Worm (Caenorhabditis elegans) whole organism, L4 larva: ENCODE results near the gene B0284.3.

ENCODE experiments used
- F26F4.8 ChIP-seq: fragments of 200-800 bp; sonication (Bioruptor generic); conservative IDR thresholded peaks from 2 replicates; pipeline ENCODE4 v1.3.6; 2022; ENCODE audit warnings: missing genetic modification characterization, missing compliant biosample characterization
- F44E2.7 ChIP-seq: fragments of 200-800 bp; sonication (Bioruptor generic); IDR thresholded peaks from 2 replicates; pipeline ENCODE4 v2.1.2; 2022; ENCODE audit warnings: missing genetic modification characterization, missing compliant biosample characterization
- F49E8.2 ChIP-seq: sonication (generic microtip); optimal IDR thresholded peaks from 2 replicates; lab custom pipeline; 2016; ENCODE audit warnings: missing compliant biosample characterization, mild to moderate bottlenecking, missing genetic modification characterization, borderline replicate concordance
- R02D3.7 ChIP-seq: fragments of 150-350 bp; sonication (generic microtip); optimal IDR thresholded peaks from 3 replicates; lab custom pipeline; 2014; ENCODE audit warnings: missing biosample characterization, missing genetic modification characterization
- Y48G9A.11 ChIP-seq: fragments of 200-800 bp; sonication (Bioruptor generic); IDR thresholded peaks from 2 replicates; pipeline ENCODE4 v1.3.6; 2022; ENCODE audit warnings: missing genetic modification reagents, missing genetic modification characterization, missing compliant biosample characterization
- ZK546.5 ChIP-seq, 2 experiments: sonication (generic microtip); optimal IDR thresholded peaks; 2 replicates each; lab custom pipeline; 2017; ENCODE audit warnings: missing biosample characterization in 2 of 2, missing genetic modification characterization in 2 of 2
- aly-2 ChIP-seq: sonication (generic microtip); optimal IDR thresholded peaks from 2 replicates; lab custom pipeline; 2018; ENCODE audit warnings: missing biosample characterization, missing genetic modification characterization
- ama-1 ChIP-seq: fragments of 150-350 bp; optimal IDR thresholded peaks from 2 replicates; lab custom pipeline; 2014; ENCODE audit warnings: inconsistent platforms, mixed read lengths
- attf-4 ChIP-seq: sonication (generic microtip); optimal IDR thresholded peaks from 3 replicates; lab custom pipeline; 2017; ENCODE audit warnings: missing biosample characterization, missing genetic modification characterization
- ceh-44 ChIP-seq: fragments of 200-800 bp; sonication (Bioruptor generic); IDR thresholded peaks from 2 replicates; pipeline ENCODE4 v1.3.6; 2022; ENCODE audit warnings: missing genetic modification reagents, missing genetic modification characterization, missing compliant biosample characterization
- ceh-62 ChIP-seq: sonication (generic microtip); optimal IDR thresholded peaks from 2 replicates; lab custom pipeline; 2017; ENCODE audit warnings: missing biosample characterization, missing genetic modification characterization
- ceh-82 ChIP-seq: sonication (generic microtip); optimal IDR thresholded peaks from 2 replicates; lab custom pipeline; 2017; ENCODE audit warnings: missing biosample characterization, missing genetic modification characterization
- ctbp-1 ChIP-seq: fragments of 200-800 bp; sonication (Bioruptor generic); IDR thresholded peaks from 2 replicates; pipeline ENCODE4 v1.3.6; 2022; ENCODE audit warnings: missing genetic modification reagents, missing genetic modification characterization, missing compliant biosample characterization
- dmd-9 ChIP-seq: fragments of 200-800 bp; sonication (Bioruptor generic); IDR thresholded peaks from 2 replicates; pipeline ENCODE4 v1.3.6; 2022; ENCODE audit warnings: missing genetic modification reagents, missing genetic modification characterization, missing compliant biosample characterization
- duxl-1 ChIP-seq: sonication (generic microtip); optimal IDR thresholded peaks from 2 replicates; lab custom pipeline; 2016; ENCODE audit warnings: mild to moderate bottlenecking, missing genetic modification characterization, moderate library complexity, missing compliant biosample characterization; ENCODE audit not compliant: poor library complexity
- dve-1 ChIP-seq: sonication (generic microtip); optimal IDR thresholded peaks from 2 replicates; lab custom pipeline; 2017; ENCODE audit warnings: antibody characterized with exemption, mild to moderate bottlenecking, missing genetic modification characterization, missing compliant biosample characterization; ENCODE audit not compliant: insufficient read depth
- egl-43 ChIP-seq: fragments of 200-800 bp; sonication (Bioruptor generic); IDR thresholded peaks from 2 replicates; pipeline ENCODE4 v1.3.6; 2022; ENCODE audit warnings: missing genetic modification reagents, missing genetic modification characterization, missing compliant biosample characterization
- jun-1 ChIP-seq: fragments of 150-350 bp; optimal IDR thresholded peaks from 2 replicates; lab custom pipeline; 2014; ENCODE audit warnings: missing biosample characterization, missing genetic modification reagents, missing genetic modification characterization
- lim-7 ChIP-seq: fragments of 200-800 bp; sonication (Bioruptor generic); IDR thresholded peaks from 2 replicates; pipeline ENCODE4 v1.3.6; 2022; ENCODE audit warnings: missing genetic modification characterization, missing compliant biosample characterization
- lin-13 ChIP-seq: fragments of 150-350 bp; optimal IDR thresholded peaks from 2 replicates; lab custom pipeline; 2014; ENCODE audit warnings: missing biosample characterization, missing genetic modification reagents, missing genetic modification characterization
- lin-15B ChIP-seq: fragments of 150-350 bp; sonication (generic microtip); optimal IDR thresholded peaks from 3 replicates; lab custom pipeline; 2014; ENCODE audit warnings: missing biosample characterization, missing genetic modification characterization
- lin-39 ChIP-seq: fragments of 150-350 bp; optimal IDR thresholded peaks from 2 replicates; lab custom pipeline; 2014; ENCODE audit warnings: missing biosample characterization, missing genetic modification reagents, missing genetic modification characterization
- lir-3 ChIP-seq: sonication (generic microtip); optimal IDR thresholded peaks from 2 replicates; lab custom pipeline; 2016; ENCODE audit warnings: mild to moderate bottlenecking, missing genetic modification characterization, missing compliant biosample characterization
- lsy-2 ChIP-seq, 2 experiments: fragments of 150-350 bp in 1 of 2; sonication (generic microtip) in 1 of 2; optimal IDR thresholded peaks; 2 replicates each; lab custom pipeline; 2014 to 2017; ENCODE audit warnings: missing biosample characterization in 2 of 2, missing genetic modification characterization in 2 of 2
- mdl-1 ChIP-seq, 2 experiments: fragments of 150-350 bp in 1 of 2; sonication (generic microtip) in 1 of 2; optimal IDR thresholded peaks; 2 replicates each; lab custom pipeline; 2014 to 2017; ENCODE audit warnings: missing biosample characterization in 2 of 2, missing genetic modification characterization in 2 of 2
- mdt-29 ChIP-seq: fragments of 200-800 bp; sonication (Bioruptor generic); IDR thresholded peaks from 2 replicates; pipeline ENCODE4 v1.3.6; 2022; ENCODE audit warnings: missing genetic modification reagents, missing genetic modification characterization, missing compliant biosample characterization
- mes-2 ChIP-seq: sonication (generic microtip); optimal IDR thresholded peaks from 2 replicates; lab custom pipeline; 2016; ENCODE audit warnings: missing genotype, mild to moderate bottlenecking, missing genetic modification characterization, missing compliant biosample characterization; ENCODE audit not compliant: poor library complexity, severe bottlenecking
- nhr-11 ChIP-seq: fragments of 150-350 bp; optimal IDR thresholded peaks from 2 replicates; lab custom pipeline; 2014; ENCODE audit warnings: missing biosample characterization, missing genetic modification characterization
- nhr-111 ChIP-seq: fragments of 200-800 bp; sonication (Bioruptor generic); optimal IDR thresholded peaks from 2 replicates; lab custom pipeline; 2018; ENCODE audit warnings: mild to moderate bottlenecking, missing genetic modification characterization, missing compliant biosample characterization
- nhr-41 ChIP-seq: fragments of 200-800 bp; sonication (Bioruptor generic); IDR thresholded peaks from 2 replicates; pipeline ENCODE4 v1.3.6; 2022; ENCODE audit warnings: missing genetic modification reagents, missing genetic modification characterization, missing compliant biosample characterization
- nhr-42 ChIP-seq: fragments of 200-800 bp; sonication (Bioruptor generic); IDR thresholded peaks from 2 replicates; pipeline ENCODE4 v1.3.6; 2022; ENCODE audit warnings: missing genetic modification characterization, missing compliant biosample characterization
- nhr-6 ChIP-seq: fragments of 150-350 bp; optimal IDR thresholded peaks from 2 replicates; lab custom pipeline; 2014; ENCODE audit warnings: missing biosample characterization, missing genetic modification characterization
- nhr-76 ChIP-seq: fragments of 150-350 bp; optimal IDR thresholded peaks from 2 replicates; lab custom pipeline; 2014; ENCODE audit warnings: missing biosample characterization, missing genetic modification characterization
- nhr-77 ChIP-seq: fragments of 150-350 bp; optimal IDR thresholded peaks from 2 replicates; lab custom pipeline; 2014; ENCODE audit warnings: missing biosample characterization, missing genetic modification characterization
- php-3 ChIP-seq: fragments of 200-800 bp; sonication (Bioruptor generic); IDR thresholded peaks from 2 replicates; pipeline ENCODE4 v1.3.6; 2022; ENCODE audit warnings: missing genetic modification reagents, missing genetic modification characterization, missing compliant biosample characterization
- saeg-2 ChIP-seq: fragments of 200-800 bp; sonication (Bioruptor generic); IDR thresholded peaks from 2 replicates; pipeline ENCODE4 v1.3.6; 2022; ENCODE audit warnings: missing genetic modification reagents, missing genetic modification characterization, missing compliant biosample characterization
- sdz-12 ChIP-seq: fragments of 200-800 bp; sonication (Bioruptor generic); optimal IDR thresholded peaks from 2 replicates; lab custom pipeline; 2018; ENCODE audit warnings: mild to moderate bottlenecking, missing genetic modification characterization, missing compliant biosample characterization
- set-16 ChIP-seq: fragments of 200-800 bp; sonication (Bioruptor generic); IDR thresholded peaks from 2 replicates; pipeline ENCODE4 v1.3.6; 2022; ENCODE audit warnings: missing genetic modification reagents, missing genetic modification characterization, missing compliant biosample characterization
- skn-1 ChIP-seq: fragments of 150-350 bp; optimal IDR thresholded peaks from 2 replicates; lab custom pipeline; 2014; ENCODE audit warnings: missing biosample characterization, missing genetic modification characterization
- snpc-1.2 ChIP-seq: fragments of 200-800 bp; sonication (Bioruptor generic); IDR thresholded peaks from 2 replicates; pipeline ENCODE4 v1.3.6; 2022; ENCODE audit warnings: missing genetic modification reagents, missing genetic modification characterization, missing compliant biosample characterization
- snpc-4 ChIP-seq: fragments of 150-350 bp; optimal IDR thresholded peaks from 2 replicates; lab custom pipeline; 2014; ENCODE audit warnings: missing biosample characterization, missing genetic modification characterization
- spr-1 ChIP-seq: sonication (generic microtip); optimal IDR thresholded peaks from 2 replicates; lab custom pipeline; 2016; ENCODE audit warnings: mild to moderate bottlenecking, missing genetic modification characterization, missing compliant biosample characterization
- tra-1 ChIP-seq: fragments of 200-800 bp; sonication (Bioruptor generic); IDR thresholded peaks from 2 replicates; pipeline ENCODE4 v1.3.6; 2022; ENCODE audit warnings: missing genetic modification reagents, missing genetic modification characterization, missing compliant biosample characterization
- unc-130 ChIP-seq: sonication (generic microtip); optimal IDR thresholded peaks from 2 replicates; lab custom pipeline; 2016; ENCODE audit warnings: missing genetic modification reagents, missing genetic modification characterization, missing compliant biosample characterization
- unc-39 ChIP-seq: sonication (generic microtip); optimal IDR thresholded peaks from 2 replicates; lab custom pipeline; 2017; ENCODE audit warnings: missing biosample characterization, missing genetic modification characterization
- unc-62 ChIP-seq, 3 experiments: fragments of 150-350 bp in 1 of 3; sonication (generic microtip); optimal IDR thresholded peaks in 2 of 3; peaks in 1 of 3; 1 replicate in 1 of 3; 2 replicates in 2 of 3; lab custom pipeline; 2014 to 2017; ENCODE audit warnings: missing biosample characterization in 3 of 3, missing genetic modification characterization in 3 of 3, missing genetic modification reagents in 3 of 3, missing genotype in 1 of 3
- vab-7 ChIP-seq: fragments of 200-800 bp; sonication (Bioruptor generic); IDR thresholded peaks from 2 replicates; pipeline ENCODE4 v1.3.6; 2022; ENCODE audit warnings: missing genetic modification reagents, missing genetic modification characterization, missing compliant biosample characterization
- zip-11 ChIP-seq: fragments of 200-800 bp; sonication (Bioruptor generic); IDR thresholded peaks from 2 replicates; pipeline ENCODE4 v1.3.6; 2022; ENCODE audit warnings: missing genetic modification characterization, missing compliant biosample characterization
- ztf-11 ChIP-seq: fragments of 150-350 bp; optimal IDR thresholded peaks from 2 replicates; lab custom pipeline; 2014; ENCODE audit warnings: missing biosample characterization, missing genetic modification characterization
- ztf-7 ChIP-seq: fragments of 150-350 bp; optimal IDR thresholded peaks from 2 replicates; lab custom pipeline; 2014; ENCODE audit warnings: missing biosample characterization, missing genetic modification characterization

Gene B0284.3

DNA sequence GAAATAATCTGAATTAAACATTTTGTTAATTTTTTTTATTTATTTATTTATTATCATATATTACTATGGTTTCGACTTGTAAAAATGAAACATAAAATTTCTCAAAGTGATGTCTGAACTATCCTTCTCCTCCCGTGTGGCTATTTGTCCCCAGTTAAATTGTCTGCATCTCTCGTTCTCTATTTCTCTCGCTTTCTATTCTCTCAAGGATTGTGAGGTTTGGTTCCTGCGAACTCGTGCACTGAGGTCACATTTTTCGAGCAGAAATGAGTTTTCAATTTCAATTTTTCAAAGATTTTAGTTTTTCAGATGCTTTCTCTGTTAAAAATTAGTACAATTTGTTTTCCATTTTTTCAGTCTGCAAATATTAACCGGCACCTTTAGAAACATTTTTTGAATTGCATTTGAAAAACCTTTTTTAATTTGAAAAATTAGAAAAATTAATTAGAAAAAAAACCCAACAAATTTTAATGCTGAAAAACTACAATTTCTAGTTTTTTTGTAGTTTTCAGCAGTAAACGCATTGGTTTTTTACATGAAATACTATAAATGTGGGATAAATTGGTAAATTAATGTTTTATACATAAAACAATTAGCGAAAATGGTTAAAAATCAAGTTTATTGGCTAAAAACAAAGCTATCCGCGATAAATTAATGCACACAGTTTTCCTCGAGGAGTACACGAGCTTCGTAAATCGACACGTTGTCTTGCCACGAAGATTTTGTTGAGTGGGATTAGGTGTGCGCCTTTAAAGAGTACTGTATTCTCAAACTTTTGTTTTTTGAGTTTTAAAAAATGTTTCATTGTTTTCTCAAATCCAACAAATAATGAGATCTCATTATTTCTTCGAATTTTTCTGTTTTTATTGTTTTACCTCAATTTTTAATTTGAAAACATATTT lies 32.7 kb upstream of the B0284.3 start:
- TF ChIP-seq skn-1 (tag; lab: Kevin White, UChicago) = no peak
- no peak for TF ChIP-seq unc-39 (tag; lab: Kevin White, UChicago)
- TF ChIP-seq snpc-1.2 = no peak
- TF ChIP-seq set-16 (GFP tag; lab: Robert Waterston, UW) = no peak
- no peak for TF ChIP-seq ztf-7 (tag; lab: Kevin White, UChicago)
- no peak for TF ChIP-seq lin-39 (tag; lab: Kevin White, UChicago)
- peak; percentile 13 to 19 for TF ChIP-seq mdl-1 (tag; optimal IDR thresholded peaks at IDR 0.05; lab: Kevin White, UChicago)
- TF ChIP-seq aly-2 = no peak
- TF ChIP-seq R02D3.7 (tag; lab: Kevin White, UChicago) = peak; percentile 46
- TF ChIP-seq php-3 (GFP tag; lab: Robert Waterston, UW) = no peak
- no peak for TF ChIP-seq nhr-6 (tag; lab: Kevin White, UChicago)
- no peak for TF ChIP-seq dmd-9 (GFP tag; lab: Robert Waterston, UW)
- TF ChIP-seq ZK546.5 (tag; optimal IDR thresholded peaks at IDR 0.05; lab: Kevin White, UChicago) = no peak
- TF ChIP-seq egl-43 (GFP tag; lab: Robert Waterston, UW) = no peak
- no peak for TF ChIP-seq F26F4.8 (GFP tag; lab: Robert Waterston, UW)
- no peak for TF ChIP-seq ceh-62 (tag; lab: Kevin White, UChicago)
- TF ChIP-seq tra-1 (GFP tag; lab: Robert Waterston, UW) = 0 out of 2 replicates have a peak, but pooled peaks have one; percentile 10
- TF ChIP-seq dve-1 = peak; percentile 31
- no peak for TF ChIP-seq vab-7 (GFP tag; lab: Robert Waterston, UW)
- TF ChIP-seq ztf-11 (tag; lab: Kevin White, UChicago) = no peak
- no peak for TF ChIP-seq lim-7 (GFP tag; lab: Robert Waterston, UW)
- TF ChIP-seq nhr-77 (tag; lab: Kevin White, UChicago) = peak; percentile 51
- no peak for TF ChIP-seq F49E8.2 (tag; lab: Kevin White, UChicago)
- TF ChIP-seq duxl-1 (tag; lab: Kevin White, UChicago) = no peak
- TF ChIP-seq sdz-12 (GFP tag; lab: Kevin White, UChicago) = no peak
- no peak for TF ChIP-seq jun-1 (tag; lab: Kevin White, UChicago)
- TF ChIP-seq ceh-44 (GFP tag; lab: Robert Waterston, UW) = no peak
- peak; percentile 28 for TF ChIP-seq unc-130 (GFP tag; lab: Kevin White, UChicago)
- TF ChIP-seq attf-4 (tag; lab: Kevin White, UChicago) = no peak
- no peak for TF ChIP-seq zip-11 (GFP tag; lab: Robert Waterston, UW)
- TF ChIP-seq ctbp-1 (GFP tag; lab: Robert Waterston, UW) = no peak
- no peak for TF ChIP-seq saeg-2 (GFP tag; lab: Robert Waterston, UW)
- TF ChIP-seq nhr-111 (GFP tag; lab: Kevin White, UChicago) = no peak
- TF ChIP-seq snpc-4 = no peak
- no peak for TF ChIP-seq F44E2.7 (GFP tag; lab: Robert Waterston, UW)
- TF ChIP-seq lin-13 = no peak
- TF ChIP-seq ama-1 (lab: Kevin White, UChicago) = no peak
- no peak for TF ChIP-seq unc-62 (GFP tag; optimal IDR thresholded peaks at IDR 0.05 in 1 of 2; lab: Kevin White, UChicago)
- TF ChIP-seq unc-62 (tag; optimal IDR thresholded peaks at IDR 0.05; lab: Kevin White, UChicago) = no peak
- no peak for TF ChIP-seq nhr-42 (GFP tag; lab: Robert Waterston, UW)
- no peak for TF ChIP-seq nhr-76 (tag; lab: Kevin White, UChicago)
- TF ChIP-seq lir-3 (tag; lab: Kevin White, UChicago) = no peak
- TF ChIP-seq mdt-29 (GFP tag; lab: Robert Waterston, UW) = no peak
- peak in 1 of 2 experiments; percentile 61 for TF ChIP-seq lsy-2 (tag; optimal IDR thresholded peaks at IDR 0.05; lab: Kevin White, UChicago)
- no peak for TF ChIP-seq spr-1 (tag; lab: Kevin White, UChicago)
- no peak for TF ChIP-seq Y48G9A.11 (GFP tag; lab: Robert Waterston, UW)
- TF ChIP-seq nhr-11 (tag; lab: Kevin White, UChicago) = no peak
- TF ChIP-seq nhr-41 (GFP tag; lab: Robert Waterston, UW) = no peak
- TF ChIP-seq lin-15B = no peak
- no peak for TF ChIP-seq mes-2
- TF ChIP-seq ceh-82 (tag; lab: Kevin White, UChicago) = no peak
